Fruit fly (Drosophila melanogaster) whole organism, embryonic: ENCODE results near the gene Desat2.
A peak's percentile ranks its signal among the peaks of the same experiment; 100 is the strongest.

Experiments
- Adf1 ChIP-seq: fragments of 200-800 bp; sonication (Bioruptor generic); IDR thresholded peaks from 2 replicates; pipeline ENCODE4 v1.3.6; 2022; ENCODE audit warnings: missing biosample characterization, missing genetic modification characterization
- CG10274 ChIP-seq: fragments of 200-800 bp; sonication (Bioruptor generic); optimal IDR thresholded peaks from 3 replicates; lab custom pipeline; 2017; ENCODE audit warnings: missing biosample characterization, mild to moderate bottlenecking, missing genetic modification characterization
- CG10321 ChIP-seq: fragments of 200-800 bp; sonication (Bioruptor generic); IDR thresholded peaks from 2 replicates; pipeline ENCODE4 v1.3.6; 2022; ENCODE audit warnings: missing biosample characterization, missing genetic modification characterization
- CG10462 ChIP-seq: fragments of 200-800 bp; sonication (Bioruptor generic); optimal IDR thresholded peaks from 2 replicates; lab custom pipeline; 2016; ENCODE audit warnings: missing biosample characterization, missing genetic modification characterization
- CG10959 ChIP-seq: fragments of 200-800 bp; sonication (Bioruptor generic); IDR thresholded peaks from 2 replicates; pipeline ENCODE4 v1.3.6; 2022; ENCODE audit warnings: missing biosample characterization, missing genetic modification characterization
- CG11695 ChIP-seq: fragments of 200-800 bp; sonication (Bioruptor generic); IDR thresholded peaks from 3 replicates; pipeline ENCODE4 v1.3.6; 2022; ENCODE audit warnings: missing biosample characterization, missing genetic modification characterization
- CG15601 ChIP-seq: fragments of 200-800 bp; sonication (Bioruptor generic); optimal IDR thresholded peaks from 3 replicates; lab custom pipeline; 2019; ENCODE audit warnings: missing biosample characterization, mild to moderate bottlenecking, missing genetic modification characterization, moderate library complexity
- CG17385 ChIP-seq: fragments of 200-800 bp; sonication (Bioruptor generic); optimal IDR thresholded peaks from 3 replicates; lab custom pipeline; 2018; ENCODE audit warnings: missing biosample characterization, mild to moderate bottlenecking, missing genetic modification characterization
- CG1832 ChIP-seq: fragments of 200-800 bp; sonication (Bioruptor generic); optimal IDR thresholded peaks from 2 replicates; lab custom pipeline; 2017; ENCODE audit warnings: missing biosample characterization, mild to moderate bottlenecking, missing genetic modification characterization, inconsistent platforms
- CG2116 ChIP-seq: fragments of 200-800 bp; sonication (Bioruptor generic); optimal IDR thresholded peaks from 3 replicates; lab custom pipeline; 2018; ENCODE audit warnings: missing biosample characterization, mild to moderate bottlenecking, missing genetic modification characterization
- CG2120 ChIP-seq: fragments of 200-800 bp; sonication (Bioruptor generic); optimal IDR thresholded peaks from 3 replicates; lab custom pipeline; 2016; ENCODE audit warnings: missing biosample characterization, missing genetic modification characterization
- CG2199 ChIP-seq: fragments of 200-800 bp; sonication (Bioruptor generic); IDR thresholded peaks from 3 replicates; pipeline ENCODE4 v1.3.6; 2022; ENCODE audit warnings: missing biosample characterization, missing genetic modification characterization
- CG3995 ChIP-seq: fragments of 200-800 bp; sonication (Bioruptor generic); optimal IDR thresholded peaks from 3 replicates; lab custom pipeline; 2016; ENCODE audit warnings: missing biosample characterization, missing genetic modification characterization
- CG6765 ChIP-seq: fragments of 200-800 bp; sonication (Bioruptor generic); optimal IDR thresholded peaks from 3 replicates; lab custom pipeline; 2017; ENCODE audit warnings: missing biosample characterization, mild to moderate bottlenecking, missing genetic modification characterization
- CG8388 ChIP-seq: fragments of 200-800 bp; sonication (Bioruptor generic); optimal IDR thresholded peaks from 2 replicates; lab custom pipeline; 2019; ENCODE audit warnings: missing biosample characterization, mild to moderate bottlenecking, missing genetic modification characterization, moderate library complexity
- CG8924 ChIP-seq: fragments of 200-800 bp; optimal IDR thresholded peaks from 3 replicates; lab custom pipeline; 2019; ENCODE audit warnings: missing biosample characterization, mild to moderate bottlenecking, missing genetic modification characterization, moderate library complexity
- D19A ChIP-seq: fragments of 200-800 bp; optimal IDR thresholded peaks from 3 replicates; lab custom pipeline; 2019; ENCODE audit warnings: missing biosample characterization, mild to moderate bottlenecking, missing genetic modification characterization, moderate library complexity
- Dad ChIP-seq: fragments of 200-800 bp; sonication (Bioruptor generic); optimal IDR thresholded peaks from 3 replicates; lab custom pipeline; 2016; ENCODE audit warnings: missing biosample characterization, missing genetic modification characterization
- Dll ChIP-seq: fragments of 200-800 bp; sonication (Bioruptor generic); IDR thresholded peaks from 4 replicates; pipeline ENCODE4 v1.3.6; 2022; ENCODE audit warnings: missing biosample characterization, missing genetic modification characterization; ENCODE audit not compliant: partially characterized antibody
- Dp ChIP-seq: fragments of 200-800 bp; sonication (Bioruptor generic); optimal IDR thresholded peaks from 2 replicates; lab custom pipeline; 2018; ENCODE audit warnings: missing biosample characterization, mild to moderate bottlenecking, missing genetic modification characterization, moderate library complexity
- Mrtf ChIP-seq: fragments of 200-800 bp; sonication (Bioruptor generic); IDR thresholded peaks from 3 replicates; pipeline ENCODE4 v1.3.6; 2022; ENCODE audit warnings: missing biosample characterization, missing genetic modification characterization
- Pdp1 ChIP-seq, 2 experiments: fragments of 200-800 bp; sonication (Bioruptor generic); optimal IDR thresholded peaks; 3 replicates each; lab custom pipeline; 2016; ENCODE audit warnings: missing biosample characterization in 2 of 2, missing genetic modification characterization in 2 of 2, mild to moderate bottlenecking in 1 of 2, moderate library complexity in 1 of 2
- Scr ChIP-seq: fragments of 200-800 bp; sonication (Bioruptor generic); IDR thresholded peaks from 2 replicates; pipeline ENCODE4 v1.3.6; 2022; ENCODE audit warnings: missing biosample characterization, missing genetic modification characterization; ENCODE audit not compliant: partially characterized antibody
- Side ChIP-seq: fragments of 200-800 bp; sonication (Bioruptor generic); optimal IDR thresholded peaks from 2 replicates; lab custom pipeline; 2016; ENCODE audit warnings: missing biosample characterization, missing genetic modification characterization
- Sin3A ChIP-seq: fragments of >200 bp; optimal IDR thresholded peaks from 2 replicates; lab custom pipeline; 2018
- Stat92E ChIP-seq, 3 experiments: fragments of >200 bp in 2 of 3; fragments of 200-800 bp in 1 of 3; sonication (Bioruptor generic) in 1 of 3; optimal IDR thresholded peaks; 2 replicates each; lab custom pipeline; 2017 to 2019; ENCODE audit warnings: missing biosample characterization in 3 of 3, missing genetic modification characterization in 3 of 3, mild to moderate bottlenecking in 1 of 3, moderate library complexity in 1 of 3
- TFAM ChIP-seq: fragments of 200-800 bp; sonication (Bioruptor generic); optimal IDR thresholded peaks from 2 replicates; lab custom pipeline; 2017; ENCODE audit warnings: missing biosample characterization, missing genetic modification characterization, inconsistent platforms
- Vsx1 ChIP-seq: fragments of 200-800 bp; sonication (Bioruptor generic); optimal IDR thresholded peaks from 2 replicates; lab custom pipeline; 2017; ENCODE audit warnings: missing biosample characterization, mild to moderate bottlenecking, missing genetic modification characterization, missing genetic modification reagents
- ac ChIP-seq: fragments of 200-800 bp; sonication (Bioruptor generic); optimal IDR thresholded peaks from 3 replicates; lab custom pipeline; 2017; ENCODE audit warnings: missing biosample characterization, mild to moderate bottlenecking, missing genetic modification characterization
- al ChIP-seq: fragments of 200-800 bp; sonication (Bioruptor generic); IDR thresholded peaks from 2 replicates; pipeline ENCODE4 v1.3.6; 2022; ENCODE audit warnings: missing biosample characterization, missing genetic modification characterization
- aop ChIP-seq: fragments of 200-800 bp; sonication (Bioruptor generic); IDR thresholded peaks from 2 replicates; pipeline ENCODE4 v1.3.6; 2022; ENCODE audit warnings: missing biosample characterization, missing genetic modification characterization
- ase ChIP-seq: fragments of 200-800 bp; sonication (Bioruptor generic); IDR thresholded peaks from 3 replicates; pipeline ENCODE4 v1.3.6; 2022; ENCODE audit warnings: missing biosample characterization, missing genetic modification characterization
- az2 ChIP-seq: fragments of 200-800 bp; sonication (Bioruptor generic); optimal IDR thresholded peaks from 3 replicates; lab custom pipeline; 2016; ENCODE audit warnings: missing biosample characterization, missing genetic modification characterization
- bsh ChIP-seq, 2 experiments: fragments of 200-800 bp; sonication (Bioruptor generic); optimal IDR thresholded peaks; 2 replicates each; lab custom pipeline; 2017 to 2018; ENCODE audit warnings: mild to moderate bottlenecking in 2 of 2, missing biosample characterization in 2 of 2, missing genetic modification characterization in 2 of 2, moderate library complexity in 1 of 2
- cato ChIP-seq: fragments of 200-800 bp; sonication (Bioruptor generic); optimal IDR thresholded peaks from 2 replicates; lab custom pipeline; 2016; ENCODE audit warnings: missing biosample characterization, missing genetic modification characterization, borderline replicate concordance
- crp ChIP-seq, 2 experiments: fragments of 200-800 bp; sonication (Bioruptor generic); optimal IDR thresholded peaks; 2 replicates in 1 of 2; 3 replicates in 1 of 2; lab custom pipeline; 2017; ENCODE audit warnings: missing biosample characterization in 2 of 2, missing genetic modification characterization in 2 of 2, mild to moderate bottlenecking in 1 of 2, moderate library complexity in 1 of 2
- disco-r ChIP-seq: fragments of 200-800 bp; sonication (Bioruptor generic); optimal IDR thresholded peaks from 2 replicates; lab custom pipeline; 2016; ENCODE audit warnings: missing biosample characterization, missing genetic modification characterization
- fru ChIP-seq: fragments of >200 bp; optimal IDR thresholded peaks from 2 replicates; lab custom pipeline; 2017
- grau ChIP-seq: fragments of 200-800 bp; optimal IDR thresholded peaks from 3 replicates; lab custom pipeline; 2019; ENCODE audit warnings: missing biosample characterization, mild to moderate bottlenecking, missing genetic modification characterization, moderate library complexity
- gsb ChIP-seq: fragments of 200-800 bp; sonication (Bioruptor generic); IDR thresholded peaks from 2 replicates; pipeline ENCODE4 v1.3.6; 2022; ENCODE audit warnings: missing biosample characterization, missing genetic modification characterization
- h ChIP-seq: fragments of >200 bp; optimal IDR thresholded peaks from 2 replicates; lab custom pipeline; 2017
- lbe ChIP-seq: fragments of 200-800 bp; sonication (Bioruptor generic); optimal IDR thresholded peaks from 2 replicates; lab custom pipeline; 2016; ENCODE audit warnings: missing biosample characterization, mild to moderate bottlenecking, missing genetic modification characterization
- lov ChIP-seq, 2 experiments: fragments of 200-800 bp in 1 of 2; fragments of >200 bp in 1 of 2; sonication (Bioruptor generic) in 1 of 2; IDR thresholded peaks in 1 of 2; optimal IDR thresholded peaks in 1 of 2; 2 replicates in 1 of 2; 3 replicates in 1 of 2; pipeline versions ENCODE4 v1.3.6 to Lab custom; 2017 to 2022; ENCODE audit warnings: missing biosample characterization in 1 of 2, missing genetic modification characterization in 1 of 2
- nerfin-2 ChIP-seq: fragments of 200-800 bp; sonication (Bioruptor generic); IDR thresholded peaks from 2 replicates; pipeline ENCODE4 v1.3.6; 2022; ENCODE audit warnings: missing biosample characterization, missing genetic modification characterization; ENCODE audit not compliant: partially characterized antibody
- pfk ChIP-seq: fragments of 200-800 bp; sonication (Bioruptor generic); optimal IDR thresholded peaks from 2 replicates; lab custom pipeline; 2018; ENCODE audit warnings: missing biosample characterization, mild to moderate bottlenecking, missing genetic modification characterization, moderate library complexity
- repo ChIP-seq: fragments of 200-800 bp; sonication (Bioruptor generic); optimal IDR thresholded peaks from 2 replicates; lab custom pipeline; 2016; ENCODE audit warnings: missing biosample characterization, missing genetic modification characterization
- run ChIP-seq: fragments of 200-800 bp; sonication (Bioruptor generic); optimal IDR thresholded peaks from 3 replicates; lab custom pipeline; 2018; ENCODE audit warnings: missing biosample characterization, mild to moderate bottlenecking, missing genetic modification characterization
- sd ChIP-seq: fragments of 200-800 bp; sonication (Bioruptor generic); optimal IDR thresholded peaks from 3 replicates; lab custom pipeline; 2018; ENCODE audit warnings: missing biosample characterization, mild to moderate bottlenecking, missing genetic modification characterization, moderate library complexity
- sisA ChIP-seq: fragments of 200-800 bp; sonication (Bioruptor generic); IDR thresholded peaks from 2 replicates; pipeline ENCODE4 v1.3.6; 2022; ENCODE audit warnings: missing biosample characterization, missing genetic modification characterization
- trem ChIP-seq: fragments of 200-800 bp; optimal IDR thresholded peaks from 3 replicates; lab custom pipeline; 2019; ENCODE audit warnings: missing biosample characterization, mild to moderate bottlenecking, missing genetic modification characterization, moderate library complexity
- twi ChIP-seq: fragments of 200-800 bp; optimal IDR thresholded peaks from 2 replicates; lab custom pipeline; 2019; ENCODE audit warnings: missing biosample characterization, mild to moderate bottlenecking, missing genetic modification characterization, moderate library complexity

Desat2 gene

dm6 chr3R:12433764-12434163 lies 2.3 kb upstream of the Desat2 start, which contains the start of the genes Aos1 and Srlp (continued):
- TF ChIP-seq ac (GFP tag; lab: Kevin White, UChicago) (no peak), Stat92E (GFP tag; optimal IDR thresholded peaks at IDR 0.05; lab: Kevin White, UChicago) (no peak), trem (tag; lab: Kevin White, UChicago) (peak; percentile 99), CG6765 (no peak), crp (GFP tag; optimal IDR thresholded peaks at IDR 0.05; lab: Kevin White, UChicago) (no peak), lov (optimal IDR thresholded peaks at IDR 0.05; lab: Kevin White, UChicago) (no peak), lov (GFP tag; IDR thresholded peaks at IDR 0.05; lab: Robert Waterston, UW) (no peak), CG3995 (no peak), ase (no peak), CG10274 (GFP tag; lab: Kevin White, UChicago) (no peak), pfk (no peak), CG2199 (GFP tag; lab: Robert Waterston, UW) (no peak), Scr (peak; percentile 50; the same call in 1 of the 2 replicates), twi (tag; lab: Kevin White, UChicago) (peak; percentile 46), bsh (GFP tag; optimal IDR thresholded peaks at IDR 0.05; lab: Kevin White, UChicago) (peak in 1 of 2 experiments; percentile 49), repo (GFP tag; lab: Kevin White, UChicago) (no peak), Dll (GFP tag; lab: Robert Waterston, UW) (0 out of 4 replicates have a peak, but pooled peaks have one; percentile 51), grau (tag; lab: Kevin White, UChicago) (peak; percentile 71), CG8388 (GFP tag; lab: Kevin White, UChicago) (peak; percentile 44), Vsx1 (GFP tag; lab: Kevin White, UChicago) (no peak), Pdp1 (GFP tag; optimal IDR thresholded peaks at IDR 0.05; lab: Kevin White, UChicago) (peak in 1 of 2 experiments; percentile 27), CG11695 (GFP tag; lab: Robert Waterston, UW) (no peak), cato (GFP tag; lab: Kevin White, UChicago) (no peak), fru (no peak), CG10321 (no peak), D19A (peak; percentile 52), Sin3A (lab: Kevin White, UChicago) (peak; percentile 44), h (lab: Kevin White, UChicago) (no peak), lbe (GFP tag; lab: Kevin White, UChicago) (peak; percentile 51), sd (tag; lab: Kevin White, UChicago) (peak; percentile 58), disco-r (no peak), Mrtf (GFP tag; lab: Robert Waterston, UW) (no peak), gsb (GFP tag; lab: Robert Waterston, UW) (no peak), al (GFP tag; lab: Robert Waterston, UW) (peak; percentile 43), CG15601 (tag; lab: Kevin White, UChicago) (peak; percentile 58), run (tag; lab: Kevin White, UChicago) (no peak), Dad (GFP tag; lab: Kevin White, UChicago) (no peak), Adf1 (GFP tag; lab: Robert Waterston, UW) (no peak), aop (GFP tag; lab: Robert Waterston, UW) (no peak), CG2116 (GFP tag; lab: Kevin White, UChicago) (peak; percentile 59), Side (GFP tag; lab: Kevin White, UChicago) (no peak), az2 (GFP tag; lab: Kevin White, UChicago) (peak; percentile 46), CG2120 (peak; percentile 42), sisA (GFP tag; lab: Robert Waterston, UW) (no peak), TFAM (no peak), CG10959 (GFP tag; lab: Robert Waterston, UW) (no peak), nerfin-2 (no peak), CG1832 (GFP tag; lab: Kevin White, UChicago) (no peak), Dp (GFP tag; lab: Kevin White, UChicago) (peak; percentile 50), CG17385 (GFP tag; lab: Kevin White, UChicago) (peak; percentile 51), CG10462 (GFP tag; lab: Kevin White, UChicago) (no peak), CG8924 (tag; lab: Kevin White, UChicago) (peak; percentile 75)
